Worm (Caenorhabditis elegans) whole organism, L4/young adult: ENCODE measurements around the gene obr-3.

Experiments
- W03F9.2 ChIP-seq: fragments of 150-350 bp; optimal IDR thresholded peaks from 2 replicates; lab custom pipeline; 2014; ENCODE audit warnings: missing biosample characterization, missing genetic modification characterization
- dao-5 ChIP-seq: sonication (generic microtip); optimal IDR thresholded peaks from 2 replicates; lab custom pipeline; 2016; ENCODE audit warnings: missing genotype, missing genetic modification characterization, moderate library complexity, missing compliant biosample characterization
- him-1 ChIP-seq: sonication (generic microtip); optimal IDR thresholded peaks from 2 replicates; lab custom pipeline; 2016; ENCODE audit warnings: missing genotype, missing genetic modification reagents, missing genetic modification characterization, missing compliant biosample characterization

The obr-3 gene

DNA sequence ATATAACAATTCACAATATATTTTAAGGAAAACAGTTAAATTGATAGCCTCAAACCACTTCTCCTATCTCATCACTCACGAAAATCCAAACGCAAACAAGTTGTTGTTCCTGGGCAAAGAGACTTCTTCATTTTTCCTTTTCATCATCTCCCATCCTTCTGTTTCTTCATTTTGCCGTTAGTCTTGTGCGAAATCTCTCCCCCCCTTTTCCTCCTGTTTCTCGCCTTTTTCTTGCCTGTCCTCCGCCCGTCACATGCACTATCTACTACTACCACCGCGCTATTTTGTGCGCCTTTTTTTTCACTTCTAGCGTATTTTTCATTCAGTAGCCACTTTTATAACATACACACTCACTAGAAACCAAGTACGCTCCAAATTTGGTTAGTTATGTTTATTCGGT, 55.2 kb downstream of the obr-3 start:
- TF ChIP-seq him-1 (peak; percentile 3), dao-5 (tag; lab: Kevin White, UChicago) (no peak), W03F9.2 (tag; lab: Kevin White, UChicago) (no peak)

DNA sequence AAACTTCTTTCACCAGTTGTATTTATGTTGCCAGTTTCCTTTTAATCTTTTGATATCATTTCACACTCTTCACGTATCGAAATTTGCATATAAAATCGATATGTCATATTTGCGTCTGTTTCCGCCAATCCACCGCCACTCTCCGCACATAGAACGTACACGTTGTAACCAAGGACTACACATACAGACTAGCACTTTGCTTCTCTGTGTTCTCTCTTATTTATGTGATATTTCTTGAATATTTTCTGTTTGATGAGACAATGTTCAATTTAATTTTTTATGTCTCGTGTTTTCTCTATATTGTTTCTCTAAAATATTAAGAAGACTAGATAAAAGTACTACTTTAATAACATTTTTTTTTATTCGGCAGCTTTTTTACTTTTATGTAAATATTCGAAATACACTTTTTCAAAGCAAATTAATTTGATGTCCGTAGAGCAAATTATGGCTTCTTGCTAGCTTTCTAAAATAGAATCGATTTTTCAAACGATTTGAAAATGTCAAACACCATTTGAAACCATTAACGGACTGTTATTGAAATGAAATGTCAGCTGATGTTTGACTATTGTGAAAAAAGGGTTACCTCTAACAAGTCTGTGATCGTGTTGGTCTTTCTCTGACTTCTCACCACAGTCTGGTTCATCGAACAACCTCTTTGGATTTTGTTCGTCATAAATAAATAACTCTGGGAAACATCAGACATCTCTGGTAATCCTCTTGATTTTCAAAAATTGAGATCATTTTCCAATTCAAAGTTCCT, 56.7 kb downstream of the obr-3 start:
- no peak for TF ChIP-seq him-1
- no peak for TF ChIP-seq dao-5 (tag; lab: Kevin White, UChicago)
- TF ChIP-seq W03F9.2 (tag; lab: Kevin White, UChicago), result no peak
